Fruit fly (Drosophila melanogaster): Measurements from ENCODE around the gene Ubqn.
A peak's percentile ranks its signal among the peaks of the same experiment; 100 is the strongest.

Ubqn gene

DNA sequence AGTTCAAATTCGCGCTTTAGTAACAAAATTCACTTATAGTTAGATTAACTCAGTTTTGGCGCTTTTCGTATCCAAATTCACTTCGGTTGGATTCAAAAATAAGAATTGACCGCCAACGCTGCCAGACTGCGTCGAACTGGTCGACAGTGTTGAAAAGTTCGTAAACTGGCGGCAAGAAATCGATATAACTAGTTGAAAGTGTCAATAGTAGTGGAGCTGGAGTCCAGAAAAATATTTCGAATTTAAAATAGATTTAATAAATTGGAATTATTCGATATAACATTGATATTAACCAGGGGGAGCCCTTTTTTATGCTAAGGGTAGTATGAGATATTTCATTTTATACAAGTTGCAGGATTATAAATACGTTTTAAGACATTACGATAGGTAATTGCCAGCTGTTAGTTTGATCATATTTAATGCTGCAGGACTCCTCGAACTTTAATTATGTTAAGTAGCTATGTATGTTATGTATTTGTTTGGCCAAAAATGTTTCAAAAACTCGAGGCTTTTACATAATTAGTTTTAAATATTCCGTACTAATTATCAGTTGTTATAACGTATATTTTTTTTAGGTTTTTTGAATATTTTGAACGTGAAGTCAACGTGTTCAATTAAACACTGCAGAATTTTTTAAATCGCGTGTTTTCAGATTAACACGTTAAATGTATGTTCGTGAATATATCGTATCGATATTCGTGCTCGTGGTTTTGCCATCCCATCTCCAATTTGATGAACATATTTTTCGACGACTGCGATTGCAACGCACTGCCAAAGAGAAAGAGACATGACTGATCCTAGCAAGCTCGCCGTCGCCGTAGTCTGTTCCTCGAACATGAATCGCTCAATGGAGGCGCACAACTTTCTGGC lies 19.5 kb upstream of the Ubqn start, which contains the start of the genes CG14223 and Ssu72 (continued):
- TF ChIP-seq Ets96B (tag; optimal IDR thresholded peaks at IDR 0.05) (no peak), CG11902 (GFP tag; optimal IDR thresholded peaks at IDR 0.05) (no peak), Lpt (GFP tag; optimal IDR thresholded peaks at IDR 0.05) (no peak), CG8319 (GFP tag; optimal IDR thresholded peaks at IDR 0.05) (no peak), CG10669 (GFP tag; optimal IDR thresholded peaks at IDR 0.05) (no peak), CG6854 (GFP tag; optimal IDR thresholded peaks at IDR 0.05) (no peak), Blimp-1 (GFP tag; optimal IDR thresholded peaks at IDR 0.05) (no peak), Smox (GFP tag; optimal IDR thresholded peaks at IDR 0.05) (no peak), CG16779 (tag; optimal IDR thresholded peaks at IDR 0.05) (no peak), OdsH (GFP tag; optimal IDR thresholded peaks at IDR 0.05) (no peak), CG7368 (GFP tag; optimal IDR thresholded peaks at IDR 0.05) (no peak), vri (GFP tag; optimal IDR thresholded peaks at IDR 0.05) (no peak), Hr38 (GFP tag; optimal IDR thresholded peaks at IDR 0.05) (no peak), CG4318 (GFP tag; optimal IDR thresholded peaks at IDR 0.05) (no peak), CG6808 (GFP tag; optimal IDR thresholded peaks at IDR 0.05) (no peak), CG32006 (GFP tag; optimal IDR thresholded peaks at IDR 0.05) (no peak), lz (GFP tag; optimal IDR thresholded peaks at IDR 0.05) (no peak), Gug (GFP tag; IDR thresholded peaks at IDR 0.05) (no peak), Sox15 (GFP tag; optimal IDR thresholded peaks at IDR 0.05) (no peak), CG11294 (GFP tag; IDR thresholded peaks at IDR 0.05) (no peak), Ets21C (GFP tag; optimal IDR thresholded peaks at IDR 0.05) (no peak), CG15336 (GFP tag; IDR thresholded peaks at IDR 0.05) (no peak), fd85E (GFP tag; optimal IDR thresholded peaks at IDR 0.05) (no peak), CG1621 (tag; optimal IDR thresholded peaks at IDR 0.05) (no peak), acj6 (GFP tag; optimal IDR thresholded peaks at IDR 0.05) (peak; percentile 14), achi (GFP tag; optimal IDR thresholded peaks at IDR 0.05) (no peak), Eip78C (GFP tag) (peak; percentile 32), ss (GFP tag; optimal IDR thresholded peaks at IDR 0.05) (no peak), CG8632 (GFP tag; optimal IDR thresholded peaks at IDR 0.05) (no peak)

DNA sequence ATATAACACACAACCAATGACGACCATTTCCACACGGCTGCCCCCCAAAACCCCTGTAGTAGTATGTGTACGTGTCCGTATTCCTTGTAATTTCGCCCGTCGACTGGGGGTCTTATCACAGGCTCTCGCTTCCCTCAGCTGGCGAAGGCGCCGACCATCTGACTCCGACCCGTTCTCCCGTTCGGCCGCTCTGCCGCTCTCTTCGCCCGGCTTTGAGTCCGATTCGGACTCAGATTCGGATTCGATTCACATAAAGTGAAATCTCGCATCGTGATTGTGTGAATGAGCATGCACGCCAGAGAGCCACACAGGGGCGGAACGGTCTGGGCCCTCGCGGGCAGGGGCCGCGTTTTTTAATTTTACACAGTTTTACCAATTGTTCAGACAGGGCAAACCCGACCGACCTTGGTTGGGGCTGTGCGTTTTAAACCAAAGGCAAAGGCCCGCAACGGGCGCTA lies 17.9 kb upstream of the Ubqn start:
- TF ChIP-seq CG31627 (GFP tag; optimal IDR thresholded peaks at IDR 0.05), result peak; percentile 56
- no peak for TF ChIP-seq CG9139 (GFP tag; optimal IDR thresholded peaks at IDR 0.05)
- TF ChIP-seq CG8119 (GFP tag; IDR thresholded peaks at IDR 0.05), result 0 out of 3 replicates have a peak, but pooled peaks have one; percentile 27
- TF ChIP-seq Eip75B (GFP tag; optimal IDR thresholded peaks at IDR 0.05), result peak; percentile 28
- TF ChIP-seq CG8319 (GFP tag; optimal IDR thresholded peaks at IDR 0.05), result no peak
- TF ChIP-seq Sox102F (GFP tag; optimal IDR thresholded peaks at IDR 0.05), result no peak
- TF ChIP-seq CG6808 (GFP tag; optimal IDR thresholded peaks at IDR 0.05), result no peak
- TF ChIP-seq Smox (GFP tag; optimal IDR thresholded peaks at IDR 0.05), result peak; percentile 7
- TF ChIP-seq Hr39 (GFP tag; optimal IDR thresholded peaks at IDR 0.05), result peak; percentile 50
- TF ChIP-seq Ets21C (GFP tag; optimal IDR thresholded peaks at IDR 0.05), result peak; percentile 11
- TF ChIP-seq Eip93F (GFP tag; optimal IDR thresholded peaks at IDR 0.05), result no peak
- no peak for TF ChIP-seq fkh (GFP tag; optimal IDR thresholded peaks at IDR 0.05)
- no peak for TF ChIP-seq CG4318 (GFP tag; optimal IDR thresholded peaks at IDR 0.05)
- no peak for TF ChIP-seq Sox15 (GFP tag; optimal IDR thresholded peaks at IDR 0.05)
- TF ChIP-seq Ets96B (tag; optimal IDR thresholded peaks at IDR 0.05), result peak; percentile 5
- TF ChIP-seq Sox14 (GFP tag; optimal IDR thresholded peaks at IDR 0.05), result peak; percentile 46
- TF ChIP-seq dac (GFP tag; optimal IDR thresholded peaks at IDR 0.05), result no peak
- TF ChIP-seq OdsH (GFP tag; optimal IDR thresholded peaks at IDR 0.05), result peak; percentile 23
- no peak for TF ChIP-seq CG10631 (GFP tag; optimal IDR thresholded peaks at IDR 0.05)
- peak; percentile 93 for TF ChIP-seq svp (GFP tag)
- TF ChIP-seq esn (GFP tag; optimal IDR thresholded peaks at IDR 0.05), result peak; percentile 33
- peak; percentile 50 for TF ChIP-seq cyc (GFP tag; optimal IDR thresholded peaks at IDR 0.05)
- TF ChIP-seq CG16779 (tag; optimal IDR thresholded peaks at IDR 0.05), result peak; percentile 45
- TF ChIP-seq vri (GFP tag; optimal IDR thresholded peaks at IDR 0.05), result peak; percentile 7
- TF ChIP-seq CG6792 (GFP tag; optimal IDR thresholded peaks at IDR 0.05), result peak; percentile 30
- TF ChIP-seq CG3919 (GFP tag; optimal IDR thresholded peaks at IDR 0.05), result peak; percentile 46
- TF ChIP-seq Hr38 (GFP tag; optimal IDR thresholded peaks at IDR 0.05), result no peak
- TF ChIP-seq CG6276 (GFP tag; optimal IDR thresholded peaks at IDR 0.05), result no peak
- TF ChIP-seq CG6854 (GFP tag; optimal IDR thresholded peaks at IDR 0.05), result peak; percentile 23
- peak; percentile 41 for TF ChIP-seq CG3032 (tag; optimal IDR thresholded peaks at IDR 0.05)
- TF ChIP-seq acj6 (GFP tag; optimal IDR thresholded peaks at IDR 0.05), result peak; percentile 20
- peak; percentile 28; the same call in 1 of the 2 replicates for TF ChIP-seq CG15336 (GFP tag; IDR thresholded peaks at IDR 0.05)
